Worm (Caenorhabditis elegans): Measurements from ENCODE around the gene T01B7.13.

Gene T01B7.13

DNA sequence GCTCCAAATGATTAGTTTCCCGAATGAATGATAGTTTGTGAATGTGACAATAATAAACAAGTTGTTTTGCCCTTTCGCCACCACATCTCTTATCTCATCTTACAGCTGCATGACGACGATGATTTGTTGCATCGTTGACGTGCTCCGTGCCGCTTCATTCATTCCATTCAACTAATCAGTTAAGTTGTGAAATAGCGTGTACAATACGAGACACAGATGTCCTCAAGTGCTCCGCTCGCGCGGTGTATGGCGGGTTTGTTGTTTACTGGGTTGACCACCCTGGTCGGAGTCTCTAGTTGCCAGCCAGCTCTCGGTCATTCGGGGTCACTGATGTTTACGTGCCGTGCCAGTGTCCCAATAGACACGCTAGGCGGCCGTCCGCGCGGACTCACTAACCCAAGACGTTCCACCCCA is 32.7 kb downstream of the T01B7.13 start (continued):
- no peak for TF ChIP-seq hmg-20 (GFP tag; IDR thresholded peaks at IDR 0.05)
- TF ChIP-seq snpc-4 (GFP tag; optimal IDR thresholded peaks at IDR 0.05): no peak
- no peak for TF ChIP-seq snpc-4 (tag; optimal IDR thresholded peaks at IDR 0.05)
- TF ChIP-seq mes-4 (tag; optimal IDR thresholded peaks at IDR 0.05): no peak
- no peak for TF ChIP-seq rpc-1 (optimal IDR thresholded peaks at IDR 0.05)
- no peak for TF ChIP-seq rpc-1 (tag; optimal IDR thresholded peaks at IDR 0.05)
- TF ChIP-seq aptf-3 (GFP tag; IDR thresholded peaks at IDR 0.05): no peak
- TF ChIP-seq zfh-2 (GFP tag; conservative IDR thresholded peaks at IDR 0.05): peak; percentile 73
- no peak for TF ChIP-seq unc-62 (GFP tag; optimal IDR thresholded peaks at IDR 0.05)
- TF ChIP-seq cebp-2 (GFP tag; IDR thresholded peaks at IDR 0.05): no peak
- no peak for TF ChIP-seq lin-40 (tag; optimal IDR thresholded peaks at IDR 0.05)
- TF ChIP-seq ekl-4 (GFP tag; IDR thresholded peaks at IDR 0.05): no peak
- no peak for TF ChIP-seq somi-1 (GFP tag; optimal IDR thresholded peaks at IDR 0.05)
- no peak for TF ChIP-seq snpc-3.4 (tag; optimal IDR thresholded peaks at IDR 0.05)

DNA sequence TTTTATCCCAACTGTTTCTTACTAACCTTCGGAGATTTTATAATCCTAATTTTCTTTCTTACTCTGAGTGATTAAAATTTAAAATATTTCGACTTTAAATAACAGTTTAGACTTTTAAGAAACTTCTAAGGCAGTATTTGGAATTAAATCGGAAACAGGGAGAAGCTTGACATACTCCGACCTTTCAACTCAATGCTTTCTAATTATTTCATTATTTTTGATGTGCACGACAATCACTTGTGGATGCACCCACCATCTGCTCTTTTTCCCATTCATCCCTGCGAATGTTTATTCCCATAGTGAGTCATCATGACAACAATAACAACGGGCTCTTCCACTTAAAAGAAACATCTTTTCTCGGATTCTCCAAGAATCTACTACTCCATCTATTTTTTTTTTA is 33.4 kb downstream of the T01B7.13 start:
- TF ChIP-seq zim-3 (tag; optimal IDR thresholded peaks at IDR 0.05) (no peak), lag-1 (GFP tag; IDR thresholded peaks at IDR 0.05) (no peak), xnd-1 (tag; optimal IDR thresholded peaks at IDR 0.05) (no peak), F39B2.1 (GFP tag; IDR thresholded peaks at IDR 0.05) (no peak), nfya-2 (GFP tag; IDR thresholded peaks at IDR 0.05) (no peak), C17E4.6 (GFP tag; IDR thresholded peaks at IDR 0.05) (no peak), repo-1 (tag; optimal IDR thresholded peaks at IDR 0.05) (no peak), ztf-3 (GFP tag; optimal IDR thresholded peaks at IDR 0.05) (no peak), nhr-179 (tag; optimal IDR thresholded peaks at IDR 0.05) (no peak), snpc-1.3 (tag; optimal IDR thresholded peaks at IDR 0.05; ENCODE audit: insufficient read depth) (no peak), Y56A3A.18 (GFP tag; IDR thresholded peaks at IDR 0.05) (no peak), sptf-2 (GFP tag; optimal IDR thresholded peaks at IDR 0.05) (no peak), hlh-12 (tag; optimal IDR thresholded peaks at IDR 0.05) (no peak), madf-8 (GFP tag; conservative IDR thresholded peaks at IDR 0.05) (no peak), die-1 (tag; optimal IDR thresholded peaks at IDR 0.05) (no peak), ztf-28 (GFP tag; IDR thresholded peaks at IDR 0.05) (no peak)

DNA sequence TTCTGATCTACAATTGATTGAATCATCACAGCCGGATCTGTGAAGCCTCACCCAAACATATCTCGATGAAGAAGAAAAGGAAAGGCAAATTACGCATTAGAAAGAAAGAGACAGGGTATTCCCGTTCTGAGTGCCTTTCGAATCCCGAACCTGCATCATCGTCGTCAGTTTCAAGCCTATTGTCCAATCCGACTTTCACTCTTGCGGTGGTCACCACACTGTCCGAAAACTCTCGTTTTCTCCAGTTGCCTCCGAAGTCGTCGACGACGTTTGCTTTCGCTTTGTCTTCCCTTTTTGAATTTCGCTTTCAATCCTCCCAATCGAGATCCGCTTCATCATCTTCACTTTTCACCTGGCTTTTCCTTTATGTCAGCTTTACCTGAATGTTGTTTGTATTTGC is 33.9 kb downstream of the T01B7.13 start:
- TF ChIP-seq madf-3 (GFP tag; IDR thresholded peaks at IDR 0.05): no peak
- TF ChIP-seq cebp-2 (GFP tag; IDR thresholded peaks at IDR 0.05): no peak
- TF ChIP-seq lag-1 (GFP tag; IDR thresholded peaks at IDR 0.05): no peak
- TF ChIP-seq Y53G8AR.9 (GFP tag; conservative IDR thresholded peaks at IDR 0.05): no peak
- no peak for TF ChIP-seq D2030.7 (GFP tag; IDR thresholded peaks at IDR 0.05)
- no peak for TF ChIP-seq bed-2 (GFP tag; IDR thresholded peaks at IDR 0.05)
- no peak for TF ChIP-seq egl-18 (GFP tag; IDR thresholded peaks at IDR 0.05)
- no peak for TF ChIP-seq tlf-1 (GFP tag; optimal IDR thresholded peaks at IDR 0.05)
- no peak for TF ChIP-seq hrde-1 (tag; optimal IDR thresholded peaks at IDR 0.05; ENCODE audit: borderline replicate concordance)
- no peak for TF ChIP-seq Y67H2A.10 (GFP tag; conservative IDR thresholded peaks at IDR 0.05)
- TF ChIP-seq lsy-27 (tag; optimal IDR thresholded peaks at IDR 0.05; ENCODE audit: borderline replicate concordance, insufficient read depth): no peak
- no peak for TF ChIP-seq T26A5.8 (tag; optimal IDR thresholded peaks at IDR 0.05)
- no peak for TF ChIP-seq snpc-1.1 (tag; optimal IDR thresholded peaks at IDR 0.05; ENCODE audit: insufficient read depth)
- TF ChIP-seq F52B5.7 (tag; optimal IDR thresholded peaks at IDR 0.05): no peak
- no peak for TF ChIP-seq ceh-27 (GFP tag; optimal IDR thresholded peaks at IDR 0.05)

Measured in whole organism, young adult.